Worm (Caenorhabditis elegans): ENCODE data around the gene B0244.9.

B0244.9 gene

ce11 chrIII:5697266-5697665 lies 33.6 kb downstream of the B0244.9 start, which contains the start of gene B0336.7:
TSS of gene B0336.7 (minus strand) at chrIII:5697366.
- no peak for TF ChIP-seq nhr-10 (tag; optimal IDR thresholded peaks at IDR 0.05)
- TF ChIP-seq lin-39 (tag; optimal IDR thresholded peaks at IDR 0.05): no peak
- no peak for TF ChIP-seq T20F7.1 (GFP tag; optimal IDR thresholded peaks at IDR 0.05)
- peak; percentile 27 for TF ChIP-seq aha-1 (tag)

DNA sequence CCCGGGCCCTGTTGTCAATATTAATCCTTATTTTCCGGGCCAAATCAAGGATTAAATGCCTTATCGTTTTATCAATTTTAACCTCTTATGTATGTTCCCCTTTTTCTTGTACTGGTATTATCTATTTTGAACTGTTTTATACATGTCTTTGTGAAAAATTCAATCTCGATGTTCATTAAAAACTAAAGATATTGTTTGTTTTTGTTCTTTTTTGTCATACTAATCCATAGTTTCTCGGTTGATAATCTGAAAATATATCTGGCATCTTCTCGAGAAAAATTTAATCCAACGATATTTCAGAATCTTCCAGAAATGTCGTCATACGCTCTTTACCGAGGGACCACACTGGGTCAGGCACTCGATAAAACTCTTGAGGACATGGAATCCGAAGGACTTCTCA lies 37.1 kb downstream of the B0244.9 start, which contains the start of gene B0336.13:
B0336.13 (plus strand) TSS at position 301 of the 400 bp plus-strand sequence.
- TF ChIP-seq Y105C5A.15 (GFP tag; IDR thresholded peaks at IDR 0.05) (no peak), unc-130 (GFP tag; optimal IDR thresholded peaks at IDR 0.05) (no peak), dmd-8 (GFP tag; IDR thresholded peaks at IDR 0.05) (no peak), ztf-7 (tag; optimal IDR thresholded peaks at IDR 0.05) (no peak), mxl-2 (GFP tag; conservative IDR thresholded peaks at IDR 0.05) (no peak), nhr-10 (tag; optimal IDR thresholded peaks at IDR 0.05) (no peak), hmg-1.1 (GFP tag; IDR thresholded peaks at IDR 0.05) (no peak), F26F4.8 (GFP tag; conservative IDR thresholded peaks at IDR 0.05) (no peak), F37D6.2 (tag; optimal IDR thresholded peaks at IDR 0.05) (no peak), gei-8 (GFP tag; optimal IDR thresholded peaks at IDR 0.05) (no peak), zag-1 (tag; optimal IDR thresholded peaks at IDR 0.05) (no peak), daf-8 (GFP tag; IDR thresholded peaks at IDR 0.05) (no peak), lin-15B (tag; optimal IDR thresholded peaks at IDR 0.05) (no peak), nhr-42 (GFP tag; IDR thresholded peaks at IDR 0.05) (no peak), madf-5 (GFP tag; IDR thresholded peaks at IDR 0.05) (no peak)

- TF ChIP-seq mes-2 (tag; optimal IDR thresholded peaks at IDR 0.05; ENCODE audit: poor library complexity, severe bottlenecking) (peak; percentile 71), duxl-1 (tag; optimal IDR thresholded peaks at IDR 0.05; ENCODE audit: poor library complexity) (no peak), zag-1 (tag; optimal IDR thresholded peaks at IDR 0.05) (no peak), daf-16 (GFP tag; optimal IDR thresholded peaks at IDR 0.05) (no peak), daf-16 (tag; optimal IDR thresholded peaks at IDR 0.05) (peak; percentile 12), lin-38 (GFP tag; IDR thresholded peaks at IDR 0.05) (0 out of 2 replicates have a peak, but pooled peaks have one; percentile 25), nhr-6 (tag; optimal IDR thresholded peaks at IDR 0.05) (peak; percentile 12), Y5F2A.4 (GFP tag; optimal IDR thresholded peaks at IDR 0.05) (no peak), fkh-10 (GFP tag; optimal IDR thresholded peaks at IDR 0.05) (no peak), rbr-2 (tag; optimal IDR thresholded peaks at IDR 0.05) (peak; percentile 13), ZK337.2 (GFP tag; IDR thresholded peaks at IDR 0.05) (no peak), dpl-1 (GFP tag; optimal IDR thresholded peaks at IDR 0.05) (peak; percentile 9), pha-4 (GFP tag; IDR thresholded peaks at IDR 0.05) (no peak), pha-4 (tag; optimal IDR thresholded peaks at IDR 0.05) (no peak), lin-1 (GFP tag; IDR thresholded peaks at IDR 0.05) (no peak), fos-1 (tag; optimal IDR thresholded peaks at IDR 0.05) (no peak), hlh-30 (tag; optimal IDR thresholded peaks at IDR 0.05; ENCODE audit: insufficient read depth) (peak; percentile 17), aha-1 (tag) (no peak), Y105C5A.15 (GFP tag; IDR thresholded peaks at IDR 0.05) (no peak), jun-1 (tag; optimal IDR thresholded peaks at IDR 0.05) (no peak)
These were observed 38.1 kb downstream of the B0244.9 start, which contains the start of the genes abi-1 and arle-14 for ce11 chrIII:5692690-5693089. TSS of gene abi-1 (minus strand) at chrIII:5692740. TSS of gene arle-14 (plus strand) at chrIII:5692906.

- TF ChIP-seq unc-62 (GFP tag; optimal IDR thresholded peaks at IDR 0.05 in 1 of 2) (peak in 1 of 2 experiments; percentile 92), unc-62 (tag; optimal IDR thresholded peaks at IDR 0.05) (no peak), F44E2.7 (GFP tag; IDR thresholded peaks at IDR 0.05) (0 out of 2 replicates have a peak, but pooled peaks have one; percentile 21), zip-11 (GFP tag; IDR thresholded peaks at IDR 0.05) (no peak)
These were observed 39.0 kb downstream of the B0244.9 start for ce11 chrIII:5691826-5692225.

Data from whole organism, L4 larva.